Worm (Caenorhabditis elegans) whole organism, midembryonic: ENCODE data around the gene C39E9.8.

Experiments
- T22C8.4 ChIP-seq: fragments of 200-800 bp; sonication (Bioruptor generic); IDR thresholded peaks from 2 replicates; pipeline ENCODE4 v1.3.6; 2022; ENCODE audit warnings: missing genetic modification characterization, missing compliant biosample characterization
- cog-1 ChIP-seq: sonication (generic microtip); optimal IDR thresholded peaks from 2 replicates; lab custom pipeline; 2016; ENCODE audit warnings: missing genetic modification characterization, missing compliant biosample characterization
- ztf-23 ChIP-seq: fragments of 200-800 bp; sonication (Bioruptor generic); IDR thresholded peaks from 2 replicates; pipeline ENCODE4 v1.3.6; 2022; ENCODE audit warnings: missing genetic modification reagents, missing genetic modification characterization, missing compliant biosample characterization
- ztf-29 ChIP-seq: fragments of 200-800 bp; sonication (Bioruptor generic); IDR thresholded peaks from 2 replicates; pipeline ENCODE4 v1.3.6; 2022; ENCODE audit warnings: missing genetic modification reagents, missing genetic modification characterization, missing compliant biosample characterization

DNA sequence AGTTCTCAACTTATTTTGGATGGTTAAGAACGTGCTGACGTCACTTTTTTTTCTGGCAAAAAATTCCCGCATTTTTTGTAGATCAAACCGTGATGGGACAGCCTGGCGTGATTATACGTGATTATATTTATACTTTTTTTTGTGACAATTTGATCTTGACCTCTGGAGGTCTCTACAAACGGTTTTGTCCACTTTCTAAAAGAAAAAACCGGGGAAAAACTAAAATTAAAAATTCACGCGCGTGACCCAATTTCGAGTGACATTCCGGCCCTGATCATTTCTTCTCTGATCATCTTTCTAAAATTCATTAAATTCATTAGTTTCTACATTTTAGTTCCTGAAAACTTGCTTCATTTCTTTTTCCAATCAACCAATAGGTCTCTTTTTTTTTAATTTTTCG is 25.7 kb downstream of the C39E9.8 start, which contains the start of gene rde-11:
- TF ChIP-seq ztf-23 (GFP tag; lab: Robert Waterston, UW) (no peak), cog-1 (tag; lab: Kevin White, UChicago) (no peak), T22C8.4 (no peak), ztf-29 (GFP tag; lab: Robert Waterston, UW) (no peak)
